Worm (Caenorhabditis elegans) whole organism, young adult: Measurements from ENCODE around the gene Y53G8AR.6.

Experiments used
- F52B5.7 ChIP-seq: sonication (generic microtip); optimal IDR thresholded peaks from 2 replicates; lab custom pipeline; 2016; ENCODE audit warnings: mild to moderate bottlenecking, missing genetic modification characterization, missing compliant biosample characterization
- F57A8.1 ChIP-seq: fragments of 200-800 bp; sonication (Bioruptor generic); optimal IDR thresholded peaks from 2 replicates; lab custom pipeline; 2018; ENCODE audit warnings: mild to moderate bottlenecking, missing genetic modification characterization, moderate library complexity, missing compliant biosample characterization
- aptf-2 ChIP-seq: fragments of 200-800 bp; sonication (Bioruptor generic); conservative IDR thresholded peaks from 2 replicates; pipeline ENCODE4 v1.3.6; 2022; ENCODE audit warnings: missing genetic modification reagents, missing genetic modification characterization, missing compliant biosample characterization
- ceh-40 ChIP-seq: fragments of 200-800 bp; sonication (Bioruptor generic); IDR thresholded peaks from 2 replicates; pipeline ENCODE4 v1.3.6; 2022; ENCODE audit warnings: missing genetic modification characterization, missing compliant biosample characterization
- mcd-1 ChIP-seq: fragments of 200-800 bp; sonication (Bioruptor generic); IDR thresholded peaks from 2 replicates; pipeline ENCODE4 v1.3.6; 2022; ENCODE audit warnings: missing genetic modification reagents, missing genetic modification characterization, missing compliant biosample characterization
- nhr-27 ChIP-seq: fragments of 200-800 bp; sonication (Bioruptor generic); optimal IDR thresholded peaks from 2 replicates; lab custom pipeline; 2018; ENCODE audit warnings: mild to moderate bottlenecking, missing genetic modification characterization, moderate library complexity, missing compliant biosample characterization
- unc-62 ChIP-seq: fragments of 150-350 bp; optimal IDR thresholded peaks from 2 replicates; lab custom pipeline; 2014; ENCODE audit warnings: missing biosample characterization, missing genetic modification reagents, missing genetic modification characterization
- ztf-26 ChIP-seq: sonication (generic microtip); optimal IDR thresholded peaks from 2 replicates; lab custom pipeline; 2017; ENCODE audit warnings: missing genetic modification characterization, missing compliant biosample characterization

- no peak for TF ChIP-seq ceh-40 (GFP tag; lab: Robert Waterston, UW)
- no peak for TF ChIP-seq unc-62 (GFP tag; lab: Kevin White, UChicago)
- no peak for TF ChIP-seq F57A8.1
- peak; percentile 45 for TF ChIP-seq F52B5.7 (tag; lab: Kevin White, UChicago)
- TF ChIP-seq mcd-1 (GFP tag; lab: Robert Waterston, UW), result no peak
- no peak for TF ChIP-seq nhr-27 (tag; lab: Kevin White, UChicago)
- peak; percentile 4 for TF ChIP-seq ztf-26 (tag; lab: Kevin White, UChicago)
- no peak for TF ChIP-seq aptf-2 (GFP tag; lab: Robert Waterston, UW)
These were observed 45.5 kb upstream of the Y53G8AR.6 start for ce11 chrIII:3249038-3249420.
